Worm (Caenorhabditis elegans): ENCODE results near the gene B0272.4.

The B0272.4 gene

DNA sequence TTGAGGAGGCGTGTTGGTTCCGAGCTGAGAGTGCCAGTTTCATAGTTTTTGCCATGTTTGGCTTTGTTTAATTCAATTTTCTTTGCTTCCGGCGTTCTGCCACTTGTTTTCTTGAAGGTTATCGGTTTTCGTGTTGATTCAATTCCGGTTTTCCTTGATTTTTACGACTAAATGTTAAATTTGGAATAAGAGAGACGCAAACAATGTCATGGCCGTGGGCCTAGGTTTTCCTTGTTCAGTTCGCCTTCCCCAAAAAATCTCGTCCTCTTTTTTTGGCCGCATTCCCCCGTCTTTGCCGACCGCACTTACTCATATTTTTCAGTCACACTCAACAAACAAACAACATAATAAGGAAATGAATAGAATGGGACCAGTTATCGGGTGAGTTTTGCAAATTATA lies 34.5 kb upstream of the B0272.4 start, which contains the start of gene C23F12.9:
TSS of gene C23F12.9 (plus strand) at position 301 of the 400 bp plus-strand sequence.
- TF ChIP-seq egl-18 (GFP tag; IDR thresholded peaks at IDR 0.05): no peak
- TF ChIP-seq dpl-1 (GFP tag; optimal IDR thresholded peaks at IDR 0.05): no peak
- no peak for TF ChIP-seq Y79H2A.3 (GFP tag; conservative IDR thresholded peaks at IDR 0.05)
- TF ChIP-seq nhr-27 (tag; optimal IDR thresholded peaks at IDR 0.05): no peak
- no peak for TF ChIP-seq aptf-3 (GFP tag; IDR thresholded peaks at IDR 0.05)
- no peak for TF ChIP-seq attf-3 (GFP tag; conservative IDR thresholded peaks at IDR 0.05)
- TF ChIP-seq atf-7 (tag; optimal IDR thresholded peaks at IDR 0.05): no peak
- TF ChIP-seq die-1 (tag; optimal IDR thresholded peaks at IDR 0.05): no peak
- TF ChIP-seq hlh-12 (tag; optimal IDR thresholded peaks at IDR 0.05): no peak
- TF ChIP-seq nhr-90 (tag; optimal IDR thresholded peaks at IDR 0.05): no peak
- TF ChIP-seq T07F8.4 (tag; optimal IDR thresholded peaks at IDR 0.05): no peak
- TF ChIP-seq nhr-80 (tag; optimal IDR thresholded peaks at IDR 0.05): no peak
- TF ChIP-seq Y67H2A.10 (GFP tag; conservative IDR thresholded peaks at IDR 0.05): no peak
- no peak for TF ChIP-seq C06A6.2 (GFP tag; conservative IDR thresholded peaks at IDR 0.05)
- no peak for TF ChIP-seq F52B5.7 (tag; optimal IDR thresholded peaks at IDR 0.05)
- TF ChIP-seq B0336.3 (GFP tag; IDR thresholded peaks at IDR 0.05): no peak
- no peak for TF ChIP-seq cebp-1 (GFP tag; IDR thresholded peaks at IDR 0.05)
- TF ChIP-seq cebp-1 (tag; optimal IDR thresholded peaks at IDR 0.05): no peak
- no peak for TF ChIP-seq lin-35 (GFP tag; optimal IDR thresholded peaks at IDR 0.05)
- no peak for TF ChIP-seq ceh-58 (GFP tag; IDR thresholded peaks at IDR 0.05)

ce11 chrX:9397401-9397800 lies 30.8 kb upstream of the B0272.4 start, which contains the start of gene fln-2:
Gene fln-2 (plus strand): TSS chrX:9397701.
- TF ChIP-seq lir-1 (GFP tag; conservative IDR thresholded peaks at IDR 0.05): no peak
- no peak for TF ChIP-seq K12H6.12 (tag; optimal IDR thresholded peaks at IDR 0.05)
- TF ChIP-seq tlf-1 (GFP tag; optimal IDR thresholded peaks at IDR 0.05): no peak
- no peak for TF ChIP-seq T07F8.4 (tag; optimal IDR thresholded peaks at IDR 0.05)
- TF ChIP-seq F37B4.10 (GFP tag; IDR thresholded peaks at IDR 0.05): no peak
- no peak for TF ChIP-seq sdz-38 (tag; optimal IDR thresholded peaks at IDR 0.05)

DNA sequence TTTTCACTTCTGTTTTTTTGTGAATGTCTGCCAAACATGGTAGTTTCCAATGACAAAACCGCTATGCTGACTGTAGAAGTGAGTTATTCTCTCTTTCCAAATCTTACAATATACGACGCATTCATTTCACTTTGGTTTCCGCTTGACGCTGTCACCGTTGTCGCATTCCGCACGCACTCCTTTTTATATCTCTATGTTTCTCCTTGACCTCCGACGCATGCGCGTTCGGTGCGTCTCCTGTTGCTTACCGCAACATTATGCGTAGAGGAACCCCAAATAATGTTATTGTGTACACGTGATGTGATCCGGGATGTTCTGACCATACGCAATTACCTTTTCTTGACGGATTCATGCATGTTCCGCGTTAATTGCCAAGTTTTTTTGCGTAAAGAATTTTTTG lies 26.3 kb upstream of the B0272.4 start:
- no peak for TF ChIP-seq F57C9.4 (tag; optimal IDR thresholded peaks at IDR 0.05)
- no peak for TF ChIP-seq F49E8.2 (tag; optimal IDR thresholded peaks at IDR 0.05; ENCODE audit: insufficient read depth)
- no peak for TF ChIP-seq ztf-6 (GFP tag; IDR thresholded peaks at IDR 0.05)
- TF ChIP-seq pha-4 (tag; optimal IDR thresholded peaks at IDR 0.05): no peak
- TF ChIP-seq Y79H2A.3 (GFP tag; conservative IDR thresholded peaks at IDR 0.05): no peak
- TF ChIP-seq ztf-25 (GFP tag; IDR thresholded peaks at IDR 0.05): no peak
- TF ChIP-seq tbp1 (GFP tag; optimal IDR thresholded peaks at IDR 0.05): no peak

- TF ChIP-seq rec-8 (tag; optimal IDR thresholded peaks at IDR 0.05) (no peak), ztf-28 (GFP tag; IDR thresholded peaks at IDR 0.05) (no peak), ceh-40 (GFP tag; IDR thresholded peaks at IDR 0.05) (no peak), tbx-9 (tag; optimal IDR thresholded peaks at IDR 0.05; ENCODE audit: borderline replicate concordance) (no peak), F23B12.7 (tag; optimal IDR thresholded peaks at IDR 0.05; ENCODE audit: insufficient read depth) (no peak), hrde-1 (tag; optimal IDR thresholded peaks at IDR 0.05; ENCODE audit: borderline replicate concordance) (no peak)
Observed at ce11 chrX:9402464-9402863, 25.8 kb upstream of the B0272.4 start.

Data from whole organism, young adult.